Fruit fly (Drosophila melanogaster) whole organism, adult: ENCODE data around the gene gny.

Experiments
- CG14711 ChIP-seq: fragments of 200-800 bp; sonication (Bioruptor generic); optimal IDR thresholded peaks from 2 replicates; lab custom pipeline; 2018; ENCODE audit warnings: missing biosample characterization, mild to moderate bottlenecking, missing genetic modification characterization, moderate library complexity
- CG33017 ChIP-seq: fragments of 200-800 bp; sonication (Bioruptor generic); optimal IDR thresholded peaks from 2 replicates; lab custom pipeline; 2018; ENCODE audit warnings: missing biosample characterization, mild to moderate bottlenecking, missing genetic modification characterization, moderate library complexity
- CG7045 ChIP-seq: fragments of 200-800 bp; sonication (Bioruptor generic); optimal IDR thresholded peaks from 2 replicates; lab custom pipeline; 2017; ENCODE audit warnings: missing biosample characterization, mild to moderate bottlenecking, missing genetic modification characterization

DNA sequence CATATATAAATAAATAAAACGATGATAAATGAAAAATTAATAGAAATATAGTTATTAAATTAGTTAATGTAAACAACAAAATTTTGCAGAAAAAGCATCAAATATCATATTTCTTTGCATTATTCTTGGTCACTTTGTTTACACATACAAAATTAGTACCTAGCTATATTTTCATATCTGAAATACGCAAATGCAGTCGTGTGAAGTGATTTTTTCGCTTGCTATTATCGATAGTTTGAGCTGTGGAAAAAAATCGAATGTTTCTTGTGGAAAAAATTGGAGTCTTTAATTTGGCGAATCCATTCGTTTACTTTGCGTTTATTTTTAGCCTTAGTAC is 16.6 kb downstream of the gny start, which contains the start of gene Cnot4:
- no peak for TF ChIP-seq CG7045 (GFP tag; lab: Kevin White, UChicago)
- TF ChIP-seq CG14711 (tag; lab: Kevin White, UChicago): no peak
- TF ChIP-seq CG33017: no peak
